Fruit fly (Drosophila melanogaster) whole organism, wandering third instar larva: ENCODE measurements around the gene eg.

Experiments used
- Abd-B ChIP-seq: fragments of >200 bp; optimal IDR thresholded peaks from 2 replicates; lab custom pipeline; 2017; ENCODE audit warnings: missing biosample characterization, missing genetic modification characterization
- CG9705 ChIP-seq: fragments of 200-800 bp; sonication (Bioruptor generic); optimal IDR thresholded peaks from 2 replicates; lab custom pipeline; 2018; ENCODE audit warnings: missing biosample characterization, mild to moderate bottlenecking, missing genetic modification characterization
- Dfd ChIP-seq: fragments of >200 bp; optimal IDR thresholded peaks from 2 replicates; lab custom pipeline; 2017; ENCODE audit warnings: missing biosample characterization, missing genetic modification characterization
- Dif ChIP-seq: fragments of 200-275, 200-300 bp; sonication (Bioruptor generic); optimal IDR thresholded peaks from 2 replicates; lab custom pipeline; 2018; ENCODE audit warnings: missing biosample characterization, missing genetic modification characterization; ENCODE audit not compliant: partially characterized antibody
- GATAd ChIP-seq: sonication (Bioruptor generic); optimal IDR thresholded peaks from 2 replicates; lab custom pipeline; 2016; ENCODE audit warnings: missing biosample characterization, missing genetic modification characterization
- HLH106 ChIP-seq: fragments of 200-800 bp; optimal IDR thresholded peaks from 3 replicates; lab custom pipeline; 2019; ENCODE audit warnings: missing biosample characterization, mild to moderate bottlenecking, missing genetic modification characterization, moderate library complexity
- Hr78 ChIP-seq: fragments of >200 bp; optimal IDR thresholded peaks from 2 replicates; lab custom pipeline; 2017; ENCODE audit warnings: missing biosample characterization, missing genetic modification characterization
- Hr83 ChIP-seq: fragments of 200-300 bp; sonication (Bioruptor generic); optimal IDR thresholded peaks from 2 replicates; lab custom pipeline; 2016; ENCODE audit warnings: missing biosample characterization, mild to moderate bottlenecking, missing genetic modification characterization, moderate library complexity; ENCODE audit not compliant: poor library complexity, severe bottlenecking
- Jra ChIP-seq: sonication (Bioruptor generic); optimal IDR thresholded peaks from 2 replicates; lab custom pipeline; 2016; ENCODE audit warnings: missing biosample characterization, missing genetic modification characterization
- Mio ChIP-seq: sonication (Bioruptor generic); optimal IDR thresholded peaks from 2 replicates; lab custom pipeline; 2016; ENCODE audit warnings: missing biosample characterization, missing genetic modification characterization
- Myc ChIP-seq: fragments of >200 bp; optimal IDR thresholded peaks from 2 replicates; lab custom pipeline; 2017
- N ChIP-seq: fragments of >200 bp; optimal IDR thresholded peaks from 2 replicates; lab custom pipeline; 2018; ENCODE audit warnings: missing biosample characterization, missing external identifiers, missing genetic modification characterization
- OdsH ChIP-seq: fragments of 200-800 bp; sonication (Bioruptor generic); optimal IDR thresholded peaks from 2 replicates; lab custom pipeline; 2016; ENCODE audit warnings: missing biosample characterization, mild to moderate bottlenecking, missing genetic modification characterization
- Rel ChIP-seq, 2 experiments: fragments of 200-800 bp; sonication (Bioruptor generic) in 1 of 2; optimal IDR thresholded peaks; 2 replicates in 1 of 2; 3 replicates in 1 of 2; lab custom pipeline; 2016 to 2019; ENCODE audit warnings: mild to moderate bottlenecking in 2 of 2, missing biosample characterization in 2 of 2, missing genetic modification characterization in 2 of 2, moderate library complexity in 1 of 2
- Sp1 ChIP-seq: fragments of 200-800 bp; sonication (Bioruptor generic); optimal IDR thresholded peaks from 3 replicates; lab custom pipeline; 2019; ENCODE audit warnings: missing biosample characterization, mild to moderate bottlenecking, missing genetic modification characterization, moderate library complexity
- Vsx2 ChIP-seq: fragments of 200-300, 225-300 bp; sonication (Bioruptor generic); optimal IDR thresholded peaks from 2 replicates; lab custom pipeline; 2018; ENCODE audit warnings: missing biosample characterization, missing genetic modification characterization; ENCODE audit not compliant: partially characterized antibody
- br ChIP-seq: fragments of 200-800 bp; sonication (Bioruptor generic); optimal IDR thresholded peaks from 2 replicates; lab custom pipeline; 2016; ENCODE audit warnings: missing biosample characterization, missing genetic modification characterization
- brk ChIP-seq: fragments of 200-800 bp; sonication (Bioruptor generic); optimal IDR thresholded peaks from 2 replicates; lab custom pipeline; 2016; ENCODE audit warnings: missing biosample characterization, mild to moderate bottlenecking, missing genetic modification characterization
- dl ChIP-seq, 2 experiments: fragments of 175-275, 200-275 bp in 1 of 2; fragments of 200-275 bp in 1 of 2; sonication (Bioruptor generic); optimal IDR thresholded peaks; lab custom pipeline; 2018; ENCODE audit warnings: mild to moderate bottlenecking in 2 of 2, missing biosample characterization in 2 of 2, missing genetic modification characterization in 2 of 2, moderate library complexity in 2 of 2; ENCODE audit not compliant: partially characterized antibody in 2 of 2, insufficient read depth in 1 of 2
- dmrt93B ChIP-seq: fragments of 200-800 bp; sonication (Bioruptor generic); optimal IDR thresholded peaks from 2 replicates; lab custom pipeline; 2018; ENCODE audit warnings: missing biosample characterization, mild to moderate bottlenecking, missing genetic modification characterization
- ey ChIP-seq: fragments of 200-800 bp; sonication (Bioruptor generic); optimal IDR thresholded peaks from 2 replicates; lab custom pipeline; 2016; ENCODE audit warnings: missing biosample characterization, missing genetic modification characterization
- foxo ChIP-seq, 2 experiments: fragments of 200-800 bp; sonication (Bioruptor generic); optimal IDR thresholded peaks; 2 replicates in 1 of 2; 3 replicates in 1 of 2; lab custom pipeline; 2016 to 2017; ENCODE audit warnings: missing biosample characterization in 2 of 2, missing genetic modification characterization in 2 of 2
- fru ChIP-seq: fragments of 200-800 bp; sonication (Bioruptor generic); optimal IDR thresholded peaks from 3 replicates; lab custom pipeline; 2016; ENCODE audit warnings: missing biosample characterization, mild to moderate bottlenecking, missing genetic modification characterization
- h ChIP-seq: fragments of 200-800 bp; sonication (Bioruptor generic); optimal IDR thresholded peaks from 3 replicates; lab custom pipeline; 2016; ENCODE audit warnings: missing biosample characterization, mild to moderate bottlenecking, missing genetic modification characterization
- jim ChIP-seq: fragments of 175-275, 200-325 bp; sonication (Bioruptor generic); optimal IDR thresholded peaks from 2 replicates; lab custom pipeline; 2016; ENCODE audit warnings: missing biosample characterization, mild to moderate bottlenecking, missing genetic modification characterization
- pan ChIP-seq: fragments of >200 bp; optimal IDR thresholded peaks from 2 replicates; lab custom pipeline; 2017
- psq ChIP-seq: fragments of 200-800 bp; sonication (Bioruptor generic); optimal IDR thresholded peaks from 3 replicates; lab custom pipeline; 2017; ENCODE audit warnings: missing biosample characterization, mild to moderate bottlenecking, missing genetic modification characterization, moderate library complexity
- rgr ChIP-seq: fragments of 200-800 bp; sonication (Bioruptor generic); optimal IDR thresholded peaks from 3 replicates; lab custom pipeline; 2016; ENCODE audit warnings: missing biosample characterization, mild to moderate bottlenecking, missing genetic modification characterization
- sv ChIP-seq: fragments of 200-800 bp; sonication (Bioruptor generic); optimal IDR thresholded peaks from 3 replicates; lab custom pipeline; 2016; ENCODE audit warnings: missing biosample characterization, missing genetic modification characterization
- tai ChIP-seq: sonication (Bioruptor generic); optimal IDR thresholded peaks from 2 replicates; lab custom pipeline; 2016; ENCODE audit warnings: missing biosample characterization, missing genetic modification characterization
- usp ChIP-seq: fragments of >200 bp; optimal IDR thresholded peaks from 2 replicates; lab custom pipeline; 2017; ENCODE audit warnings: missing biosample characterization, missing genetic modification characterization
- woc ChIP-seq: sonication (Bioruptor generic); optimal IDR thresholded peaks from 2 replicates; lab custom pipeline; 2016; ENCODE audit warnings: missing biosample characterization, mild to moderate bottlenecking, missing genetic modification characterization

Gene eg

dm6 chr3L:21830125-21830524 is 21.6 kb downstream of the eg start:
- TF ChIP-seq Myc = no peak
- no peak for TF ChIP-seq dmrt93B (GFP tag; lab: Kevin White, UChicago)
- TF ChIP-seq usp (GFP tag; lab: Kevin White, UChicago) = no peak
- TF ChIP-seq Mio = no peak
- TF ChIP-seq dl (GFP tag; optimal IDR thresholded peaks at IDR 0.05; lab: Kevin White, UChicago; ENCODE audit: insufficient read depth in 1 of 2, partially characterized antibody in 2 of 2) = no peak
- TF ChIP-seq woc = no peak
- no peak for TF ChIP-seq fru (GFP tag; lab: Kevin White, UChicago)
- no peak for TF ChIP-seq Dfd (GFP tag; lab: Kevin White, UChicago)
- TF ChIP-seq sv (GFP tag; lab: Kevin White, UChicago) = no peak
- no peak for TF ChIP-seq GATAd (GFP tag; lab: Kevin White, UChicago)
- TF ChIP-seq rgr (GFP tag; lab: Kevin White, UChicago) = no peak
- no peak for TF ChIP-seq psq (GFP tag; lab: Kevin White, UChicago)
- no peak for TF ChIP-seq Vsx2 (GFP tag; lab: Kevin White, UChicago)
- TF ChIP-seq, all 38 proteins: peak for 0

DNA sequence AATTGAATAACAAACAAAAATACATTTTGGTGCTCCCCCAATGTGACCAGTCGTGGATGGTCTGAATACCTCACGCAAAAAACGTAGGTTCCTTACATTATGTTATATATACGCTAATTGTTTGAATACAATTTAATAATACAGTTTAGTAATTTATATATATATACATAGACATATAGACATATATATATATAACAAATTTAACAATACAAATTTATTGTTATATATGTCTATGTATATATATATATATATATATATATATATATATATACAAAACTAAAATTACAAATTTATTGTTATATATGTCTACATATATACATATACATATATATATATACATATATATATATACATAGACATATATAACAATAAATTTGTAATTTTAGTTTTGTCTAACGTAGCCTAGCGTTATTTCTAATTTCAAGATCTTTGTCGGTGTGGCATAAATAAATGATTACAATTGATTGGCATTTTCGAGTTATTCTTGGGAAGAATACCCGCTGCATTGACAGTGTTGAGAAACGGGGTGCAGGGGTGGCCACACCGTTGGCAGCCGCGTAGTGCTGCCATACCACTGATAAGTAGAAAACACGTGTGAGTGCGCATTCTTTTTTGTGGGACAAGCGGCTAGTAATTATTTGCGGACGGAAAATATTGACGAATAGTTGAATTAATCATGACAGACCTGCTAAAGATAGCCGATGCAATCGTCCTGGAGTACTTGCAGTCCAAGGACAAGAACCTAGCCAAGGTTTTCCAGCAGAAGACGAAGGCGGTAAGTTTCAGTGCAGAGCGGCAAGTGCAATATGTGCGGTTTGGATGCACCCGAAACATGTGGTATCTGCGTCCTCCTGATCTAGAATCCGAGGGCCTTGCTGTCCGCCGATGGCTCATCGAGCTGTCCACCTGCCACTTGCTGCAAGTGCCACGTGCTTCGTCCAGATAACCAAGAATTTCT is 24.0 kb downstream of the eg start, which contains the start of the genes CG7148 and Nopp140:
Gene CG7148, minus strand, starts transcription at position 51 of the 958 bp plus-strand sequence.
Gene Nopp140, plus strand, starts transcription at position 572 of the 958 bp plus-strand sequence.
- TF ChIP-seq woc = no peak
- TF ChIP-seq Dif (GFP tag; lab: Kevin White, UChicago) = no peak
- no peak for TF ChIP-seq dl (GFP tag; optimal IDR thresholded peaks at IDR 0.05; lab: Kevin White, UChicago; ENCODE audit: insufficient read depth in 1 of 2, partially characterized antibody in 2 of 2)
- no peak for TF ChIP-seq Hr78
- peak; percentile 52 for TF ChIP-seq Sp1 (GFP tag; lab: Kevin White, UChicago)
- TF ChIP-seq Rel (GFP tag; optimal IDR thresholded peaks at IDR 0.05; lab: Kevin White, UChicago) = no peak
- TF ChIP-seq Rel (tag; optimal IDR thresholded peaks at IDR 0.05; lab: Kevin White, UChicago) = peak; percentile 64
- TF ChIP-seq dmrt93B (GFP tag; lab: Kevin White, UChicago) = no peak
- peak; percentile 63 for TF ChIP-seq OdsH
- TF ChIP-seq N (GFP tag; lab: Kevin White, UChicago) = peak; percentile 26
- peak; percentile 53 for TF ChIP-seq br
- TF ChIP-seq HLH106 (tag; lab: Kevin White, UChicago) = peak; percentile 70
- no peak for TF ChIP-seq brk
- no peak for TF ChIP-seq Dfd (GFP tag; lab: Kevin White, UChicago)
- TF ChIP-seq tai (GFP tag; lab: Kevin White, UChicago) = no peak
- no peak for TF ChIP-seq pan (lab: Kevin White, UChicago)
- TF ChIP-seq h (GFP tag; lab: Kevin White, UChicago) = peak; percentile 67
- TF ChIP-seq sv (GFP tag; lab: Kevin White, UChicago) = peak; percentile 57
- peak; percentile 69 for TF ChIP-seq Myc
- peak; percentile 82 for TF ChIP-seq rgr (GFP tag; lab: Kevin White, UChicago)
- peak; percentile 62 for TF ChIP-seq ey (GFP tag; lab: Kevin White, UChicago)
- peak; percentile 40 for TF ChIP-seq CG9705
- TF ChIP-seq Hr83 (GFP tag; lab: Kevin White, UChicago) = peak; percentile 90
- peak; percentile 64 for TF ChIP-seq psq (GFP tag; lab: Kevin White, UChicago)
- no peak for TF ChIP-seq Jra (GFP tag; lab: Kevin White, UChicago)
- TF ChIP-seq Abd-B (GFP tag; lab: Kevin White, UChicago) = no peak
- peak in 1 of 2 experiments; percentile 80 for TF ChIP-seq foxo (GFP tag; optimal IDR thresholded peaks at IDR 0.05; lab: Kevin White, UChicago)
- TF ChIP-seq jim (GFP tag; lab: Kevin White, UChicago) = peak; percentile 38

DNA sequence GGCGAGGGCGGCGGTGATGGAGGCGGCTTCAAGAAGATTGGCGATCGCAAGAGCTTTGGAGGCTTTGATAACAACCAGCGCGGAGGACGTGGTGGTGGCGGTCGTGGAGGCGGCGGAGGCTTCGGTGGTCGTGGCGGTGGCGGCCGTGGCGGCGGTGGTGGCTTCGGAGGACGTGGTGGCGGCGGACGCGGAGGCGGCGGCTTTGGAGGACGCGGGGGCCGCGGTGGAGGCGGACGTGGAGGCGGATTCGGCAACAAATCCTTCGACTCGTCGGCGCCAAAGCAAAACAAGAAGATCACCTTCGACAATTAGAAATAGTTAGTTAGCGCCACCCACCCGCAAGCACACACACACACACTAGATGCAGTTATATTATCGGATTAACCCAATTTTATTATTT is 27.1 kb downstream of the eg start:
- peak; percentile 43 for TF ChIP-seq Dfd (GFP tag; lab: Kevin White, UChicago)
- TF ChIP-seq Sp1 (GFP tag; lab: Kevin White, UChicago) = no peak
